Worm (Caenorhabditis elegans) whole organism, L3 larva: ENCODE measurements around the gene pifk-1.

Experiments used
- R02D3.7 ChIP-seq: fragments of 150-350 bp; optimal IDR thresholded peaks from 2 replicates; lab custom pipeline; 2014; ENCODE audit warnings: missing biosample characterization, missing genetic modification characterization
- ZK546.5 ChIP-seq: sonication (generic microtip); optimal IDR thresholded peaks from 2 replicates; lab custom pipeline; 2017; ENCODE audit warnings: missing biosample characterization, missing genetic modification characterization
- aly-2 ChIP-seq: fragments of 150-350 bp; optimal IDR thresholded peaks from 2 replicates; lab custom pipeline; 2014; ENCODE audit warnings: missing biosample characterization, missing genetic modification characterization
- ama-1 ChIP-seq: fragments of 150-350 bp; optimal IDR thresholded peaks from 2 replicates; lab custom pipeline; 2018
- ceh-16 ChIP-seq: sonication (generic microtip); optimal IDR thresholded peaks from 2 replicates; lab custom pipeline; 2017; ENCODE audit warnings: missing biosample characterization, missing genetic modification characterization
- ceh-28 ChIP-seq: fragments of 150-350 bp; optimal IDR thresholded peaks from 2 replicates; lab custom pipeline; 2014; ENCODE audit warnings: missing biosample characterization, missing genetic modification reagents, missing genetic modification characterization
- ceh-82 ChIP-seq: fragments of 150-350 bp; optimal IDR thresholded peaks from 2 replicates; lab custom pipeline; 2014; ENCODE audit warnings: missing biosample characterization, missing genetic modification characterization
- ceh-9 ChIP-seq: sonication (generic microtip); optimal IDR thresholded peaks from 2 replicates; lab custom pipeline; 2018; ENCODE audit warnings: missing biosample characterization, missing genetic modification characterization
- daf-12 ChIP-seq: fragments of 150-350 bp; optimal IDR thresholded peaks from 2 replicates; lab custom pipeline; 2014; ENCODE audit warnings: missing biosample characterization, missing genetic modification reagents, missing genetic modification characterization
- egl-27 ChIP-seq: sonication (generic microtip); optimal IDR thresholded peaks from 4 replicates; lab custom pipeline; 2017; ENCODE audit warnings: missing biosample characterization, missing genetic modification reagents, missing genetic modification characterization
- egl-5 ChIP-seq: fragments of 150-350 bp; optimal IDR thresholded peaks from 2 replicates; lab custom pipeline; 2017; ENCODE audit warnings: missing biosample characterization, missing genetic modification reagents, missing genetic modification characterization, inconsistent platforms
- elt-1 ChIP-seq: fragments of 150-350 bp; optimal IDR thresholded peaks from 2 replicates; lab custom pipeline; 2014; ENCODE audit warnings: missing biosample characterization, missing genetic modification characterization
- elt-2 ChIP-seq: sonication (generic microtip); optimal IDR thresholded peaks from 2 replicates; lab custom pipeline; 2016; ENCODE audit warnings: missing genetic modification reagents, mild to moderate bottlenecking, missing genetic modification characterization, missing compliant biosample characterization
- elt-3 ChIP-seq, 3 experiments: fragments of 150-350 bp in 1 of 3; sonication (generic microtip) in 2 of 3; optimal IDR thresholded peaks; 2 replicates in 2 of 3; 4 replicates in 1 of 3; lab custom pipeline; 2014 to 2017; ENCODE audit warnings: missing biosample characterization in 3 of 3, missing genetic modification characterization in 3 of 3
- eor-1 ChIP-seq, 2 experiments: fragments of 150-350 bp; optimal IDR thresholded peaks; 2 replicates each; lab custom pipeline; 2014 to 2018; ENCODE audit warnings: missing biosample characterization in 2 of 2, missing genetic modification characterization in 2 of 2
- fkh-10 ChIP-seq: sonication (generic microtip); optimal IDR thresholded peaks from 2 replicates; lab custom pipeline; 2017; ENCODE audit warnings: missing biosample characterization, missing genetic modification reagents, missing genetic modification characterization
- fkh-2 ChIP-seq: fragments of 150-350 bp; optimal IDR thresholded peaks from 2 replicates; lab custom pipeline; 2014; ENCODE audit warnings: missing biosample characterization, missing genetic modification reagents, missing genetic modification characterization
- fos-1 ChIP-seq: fragments of 150-350 bp; optimal IDR thresholded peaks from 2 replicates; lab custom pipeline; 2014; ENCODE audit warnings: missing biosample characterization, missing genetic modification characterization
- hmg-11 ChIP-seq: sonication (generic microtip); optimal IDR thresholded peaks from 2 replicates; lab custom pipeline; 2016; ENCODE audit warnings: missing genetic modification characterization, missing compliant biosample characterization
- jun-1 ChIP-seq: fragments of 150-350 bp; optimal IDR thresholded peaks from 2 replicates; lab custom pipeline; 2014; ENCODE audit warnings: missing biosample characterization, missing genetic modification reagents, missing genetic modification characterization
- lin-15B ChIP-seq: fragments of 150-350 bp; optimal IDR thresholded peaks from 2 replicates; lab custom pipeline; 2014; ENCODE audit warnings: missing biosample characterization, missing genetic modification characterization
- lin-39 ChIP-seq: fragments of 150-350 bp; optimal IDR thresholded peaks from 2 replicates; lab custom pipeline; 2018; ENCODE audit warnings: missing biosample characterization, missing genetic modification reagents, missing genetic modification characterization
- lsy-12 ChIP-seq: sonication (generic microtip); optimal IDR thresholded peaks from 2 replicates; lab custom pipeline; 2016; ENCODE audit warnings: mild to moderate bottlenecking, missing genetic modification characterization, missing compliant biosample characterization
- mdl-1 ChIP-seq: fragments of 150-350 bp; optimal IDR thresholded peaks from 2 replicates; lab custom pipeline; 2014; ENCODE audit warnings: missing biosample characterization, missing genetic modification characterization
- mml-1 ChIP-seq: fragments of 150-350 bp; sonication (generic microtip); optimal IDR thresholded peaks from 3 replicates; lab custom pipeline; 2014; ENCODE audit warnings: missing biosample characterization, missing genetic modification characterization
- nfya-1 ChIP-seq: sonication (generic microtip); optimal IDR thresholded peaks from 2 replicates; lab custom pipeline; 2017; ENCODE audit warnings: missing genetic modification characterization, mild to moderate bottlenecking, missing compliant biosample characterization, antibody characterized with exemption, moderate library complexity; ENCODE audit not compliant: insufficient read depth
- nhr-11 ChIP-seq: fragments of 150-350 bp; optimal IDR thresholded peaks from 2 replicates; lab custom pipeline; 2014; ENCODE audit warnings: missing biosample characterization, missing genetic modification characterization
- nhr-12 ChIP-seq: fragments of 150-350 bp; optimal IDR thresholded peaks from 2 replicates; lab custom pipeline; 2014; ENCODE audit warnings: missing biosample characterization, missing genetic modification characterization
- nhr-23 ChIP-seq: fragments of 150-350 bp; optimal IDR thresholded peaks from 2 replicates; lab custom pipeline; 2014; ENCODE audit warnings: missing biosample characterization, missing genetic modification reagents, missing genetic modification characterization
- nhr-237 ChIP-seq: fragments of 150-350 bp; optimal IDR thresholded peaks from 2 replicates; lab custom pipeline; 2014; ENCODE audit warnings: missing biosample characterization, missing genetic modification characterization
- nhr-25 ChIP-seq: sonication (generic microtip); optimal IDR thresholded peaks from 2 replicates; lab custom pipeline; 2017; ENCODE audit warnings: missing biosample characterization, missing genetic modification characterization
- nhr-28 ChIP-seq: fragments of 150-350 bp; optimal IDR thresholded peaks from 2 replicates; lab custom pipeline; 2014; ENCODE audit warnings: missing biosample characterization, missing genetic modification characterization
- nhr-43 ChIP-seq: sonication (generic microtip); optimal IDR thresholded peaks from 2 replicates; lab custom pipeline; 2016; ENCODE audit warnings: mild to moderate bottlenecking, missing genetic modification characterization, missing compliant biosample characterization; ENCODE audit not compliant: poor library complexity, severe bottlenecking
- nhr-67 ChIP-seq: fragments of 150-350 bp; optimal IDR thresholded peaks from 2 replicates; lab custom pipeline; 2014; ENCODE audit warnings: missing biosample characterization, missing genetic modification characterization
- nhr-76 ChIP-seq: fragments of 150-350 bp; sonication (generic microtip); optimal IDR thresholded peaks from 5 replicates; lab custom pipeline; 2014; ENCODE audit warnings: missing biosample characterization, missing genetic modification characterization
- nhr-77 ChIP-seq: fragments of 150-350 bp; optimal IDR thresholded peaks from 2 replicates; lab custom pipeline; 2014; ENCODE audit warnings: missing biosample characterization, missing genetic modification characterization
- pha-4 ChIP-seq: fragments of 150-350 bp; optimal IDR thresholded peaks from 2 replicates; lab custom pipeline; 2014; ENCODE audit warnings: missing biosample characterization, missing genetic modification reagents, missing genetic modification characterization
- pqm-1 ChIP-seq: fragments of 150-350 bp; optimal IDR thresholded peaks from 2 replicates; lab custom pipeline; 2017; ENCODE audit warnings: missing biosample characterization, missing genetic modification characterization, inconsistent platforms
- sea-2 ChIP-seq: fragments of 150-350 bp; sonication (generic microtip); optimal IDR thresholded peaks from 4 replicates; lab custom pipeline; 2014; ENCODE audit warnings: missing biosample characterization, missing genetic modification reagents, missing genetic modification characterization
- skn-1 ChIP-seq: fragments of 150-350 bp; optimal IDR thresholded peaks from 2 replicates; lab custom pipeline; 2014; ENCODE audit warnings: missing biosample characterization, missing genetic modification characterization
- snpc-4 ChIP-seq: fragments of 150-350 bp; optimal IDR thresholded peaks from 2 replicates; lab custom pipeline; 2014; ENCODE audit warnings: missing biosample characterization, missing genetic modification characterization
- tbx-2 ChIP-seq: sonication (generic microtip); optimal IDR thresholded peaks from 2 replicates; lab custom pipeline; 2016; ENCODE audit warnings: mild to moderate bottlenecking, missing genetic modification characterization, missing compliant biosample characterization
- unc-39 ChIP-seq: sonication (generic microtip); optimal IDR thresholded peaks from 4 replicates; lab custom pipeline; 2017; ENCODE audit warnings: missing biosample characterization, missing genetic modification characterization
- unc-62 ChIP-seq: fragments of 150-350 bp; sonication (generic microtip); optimal IDR thresholded peaks from 4 replicates; lab custom pipeline; 2014; ENCODE audit warnings: missing biosample characterization, missing genetic modification reagents, missing genetic modification characterization
- zag-1 ChIP-seq: fragments of 150-350 bp; optimal IDR thresholded peaks from 2 replicates; lab custom pipeline; 2014; ENCODE audit warnings: missing biosample characterization, missing genetic modification characterization
- ztf-11 ChIP-seq: fragments of 150-350 bp; optimal IDR thresholded peaks from 2 replicates; lab custom pipeline; 2014; ENCODE audit warnings: missing biosample characterization, missing genetic modification characterization
- ztf-4 ChIP-seq: fragments of 150-350 bp; optimal IDR thresholded peaks from 2 replicates; lab custom pipeline; 2014; ENCODE audit warnings: missing biosample characterization, missing genetic modification characterization

The pifk-1 gene

ce11 chrX:880367-880766 is 43.9 kb downstream of the pifk-1 start, which contains the start of gene ZC13.2:
Gene ZC13.2, plus strand, starts transcription at chrX:880667.
- TF ChIP-seq nhr-43 (tag; lab: Kevin White, UChicago) = no peak
- no peak for TF ChIP-seq egl-5 (tag; lab: Kevin White, UChicago)
- no peak for TF ChIP-seq elt-2 (tag; lab: Kevin White, UChicago)
- no peak for TF ChIP-seq elt-3 (tag; optimal IDR thresholded peaks at IDR 0.05; lab: Kevin White, UChicago)
- no peak for TF ChIP-seq fkh-10 (GFP tag; lab: Kevin White, UChicago)
- TF ChIP-seq mdl-1 (tag; lab: Kevin White, UChicago) = no peak
- TF ChIP-seq ceh-16 = no peak
- TF ChIP-seq lin-39 (tag; lab: Kevin White, UChicago) = no peak
- no peak for TF ChIP-seq snpc-4
- no peak for TF ChIP-seq egl-27 (tag; lab: Kevin White, UChicago)
- TF ChIP-seq ceh-9 (tag; lab: Kevin White, UChicago) = no peak
- TF ChIP-seq nhr-77 (tag; lab: Kevin White, UChicago) = no peak
- TF ChIP-seq ama-1 (lab: Kevin White, UChicago) = no peak
- no peak for TF ChIP-seq fkh-2
- no peak for TF ChIP-seq nhr-237 (tag; lab: Kevin White, UChicago)
- no peak for TF ChIP-seq nhr-11 (tag; lab: Kevin White, UChicago)
- TF ChIP-seq lsy-12 (tag; lab: Kevin White, UChicago) = no peak
- no peak for TF ChIP-seq ztf-11
- TF ChIP-seq nhr-25 (tag; lab: Kevin White, UChicago) = no peak

ce11 chrX:876935-877334 is 47.4 kb downstream of the pifk-1 start, which contains the start of gene ZC13.1:
Gene ZC13.1, plus strand, starts transcription at chrX:877239.
- TF ChIP-seq nhr-67 (tag; lab: Kevin White, UChicago) (no peak), egl-27 (tag; lab: Kevin White, UChicago) (no peak), ceh-9 (tag; lab: Kevin White, UChicago) (no peak), ceh-82 (tag; lab: Kevin White, UChicago) (no peak), nhr-43 (tag; lab: Kevin White, UChicago) (no peak), hmg-11 (tag; lab: Kevin White, UChicago) (peak; percentile 70), nhr-237 (tag; lab: Kevin White, UChicago) (no peak), zag-1 (no peak), nhr-25 (tag; lab: Kevin White, UChicago) (peak; percentile 93), ZK546.5 (tag; lab: Kevin White, UChicago) (no peak), skn-1 (peak; percentile 65), nhr-28 (tag; lab: Kevin White, UChicago) (no peak), unc-62 (no peak), eor-1 (tag; optimal IDR thresholded peaks at IDR 0.05; lab: Kevin White, UChicago) (no peak), aly-2 (tag; lab: Kevin White, UChicago) (no peak), nhr-12 (no peak), elt-1 (tag; lab: Kevin White, UChicago) (peak; percentile 44), lin-15B (tag; lab: Kevin White, UChicago) (peak; percentile 85), pha-4 (tag; lab: Kevin White, UChicago) (peak; percentile 91), ztf-11 (no peak), snpc-4 (peak; percentile 45), lin-39 (tag; lab: Kevin White, UChicago) (peak; percentile 87), tbx-2 (tag; lab: Kevin White, UChicago) (no peak), elt-3 (tag; optimal IDR thresholded peaks at IDR 0.05; lab: Kevin White, UChicago) (no peak), nhr-76 (tag; lab: Kevin White, UChicago) (no peak), nfya-1 (peak; percentile 73), fkh-2 (no peak), ztf-4 (tag; lab: Kevin White, UChicago) (no peak), nhr-11 (tag; lab: Kevin White, UChicago) (no peak), unc-39 (tag; lab: Kevin White, UChicago) (no peak), egl-5 (tag; lab: Kevin White, UChicago) (peak; percentile 63), fkh-10 (GFP tag; lab: Kevin White, UChicago) (no peak), fos-1 (tag; lab: Kevin White, UChicago) (no peak), mml-1 (tag; lab: Kevin White, UChicago) (no peak), ceh-16 (no peak), mdl-1 (tag; lab: Kevin White, UChicago) (no peak), elt-2 (tag; lab: Kevin White, UChicago) (peak; percentile 51), ama-1 (lab: Kevin White, UChicago) (no peak), nhr-23 (tag; lab: Kevin White, UChicago) (peak; percentile 76), sea-2 (no peak), daf-12 (tag; lab: Kevin White, UChicago) (no peak), pqm-1 (tag; lab: Kevin White, UChicago) (peak; percentile 34), R02D3.7 (no peak), lsy-12 (tag; lab: Kevin White, UChicago) (no peak), nhr-77 (tag; lab: Kevin White, UChicago) (no peak), jun-1 (tag; lab: Kevin White, UChicago) (peak; percentile 34), ceh-28 (no peak)
